Fruit fly (Drosophila melanogaster): ENCODE results near the gene CG42353.

Gene CG42353

DNA sequence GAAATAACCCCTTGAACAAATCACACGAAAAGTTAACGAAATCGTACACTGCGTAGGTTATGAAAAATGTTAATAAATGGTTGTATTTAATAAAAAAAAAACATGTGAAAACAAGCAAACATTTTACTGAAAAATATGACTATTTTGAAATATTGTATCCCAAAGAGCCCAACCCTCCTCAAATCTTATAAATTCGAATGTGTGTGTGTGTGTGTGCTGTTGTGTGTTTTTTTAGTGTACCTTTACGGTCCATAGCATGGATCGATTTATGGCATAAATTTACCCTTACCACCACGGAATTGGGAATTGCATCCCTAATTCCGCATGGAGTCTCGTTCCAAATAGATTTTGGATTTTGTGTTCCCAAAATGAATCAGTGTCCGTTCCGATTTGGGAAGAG lies 1.3 kb downstream of the CG42353 start (continued):
- TF ChIP-seq CG2202 (tag; optimal IDR thresholded peaks at IDR 0.05), result peak; percentile 21
- peak; percentile 60 for TF ChIP-seq Xbp1 (GFP tag; optimal IDR thresholded peaks at IDR 0.05)
- no peak for TF ChIP-seq unc-4 (GFP tag; IDR thresholded peaks at IDR 0.05; ENCODE audit: partially characterized antibody)
- TF ChIP-seq CG14050 (GFP tag; IDR thresholded peaks at IDR 0.05), result no peak; the same call in 2 of the 3 replicates
- TF ChIP-seq CG34422 (GFP tag; IDR thresholded peaks at IDR 0.05), result 0 out of 3 replicates have a peak, but pooled peaks have one; percentile 62
- TF ChIP-seq CG10267 (tag; optimal IDR thresholded peaks at IDR 0.05), result no peak
- TF ChIP-seq CG11560 (tag; IDR thresholded peaks at IDR 0.05), result no peak

DNA sequence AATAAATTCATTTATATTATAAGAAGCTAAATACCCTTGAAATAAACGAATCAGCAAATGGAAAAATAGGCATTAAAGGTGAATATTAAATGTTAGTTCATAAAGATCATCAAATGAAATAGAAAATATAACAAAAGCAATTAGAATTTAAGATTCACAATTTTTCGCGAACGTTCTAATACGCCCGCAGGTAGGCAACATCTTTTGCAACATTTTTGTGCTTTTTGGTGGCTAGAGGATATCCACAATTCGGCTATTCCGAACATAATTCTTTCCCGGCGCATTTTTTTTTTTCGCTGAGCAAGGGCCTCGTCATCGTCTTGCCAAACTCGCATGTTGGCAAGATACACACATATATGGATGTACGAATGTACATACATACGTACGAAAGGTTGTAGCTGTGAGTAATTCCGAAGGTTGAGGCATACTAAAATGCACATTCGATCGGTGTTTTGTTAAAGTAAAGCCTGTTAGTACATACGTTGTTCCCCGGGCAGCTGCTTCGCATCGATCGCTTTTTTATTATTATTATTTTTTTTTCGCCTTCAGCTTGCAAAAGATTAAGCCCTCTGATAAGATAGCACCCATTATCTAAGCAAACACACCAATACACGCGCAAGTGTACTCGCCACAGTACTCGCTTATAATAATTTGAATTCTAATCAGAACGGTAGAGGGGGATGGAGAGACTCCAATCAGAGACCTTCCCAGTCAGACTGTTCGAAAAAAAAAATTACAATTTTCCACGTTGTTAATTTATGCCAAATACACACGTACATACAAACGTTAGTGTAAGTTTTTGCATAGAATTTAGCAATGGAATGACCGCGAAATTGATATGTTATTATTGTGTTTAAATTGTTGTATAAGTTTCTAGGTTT lies 2.2 kb downstream of the CG42353 start:
- no peak for TF ChIP-seq Hr39 (optimal IDR thresholded peaks at IDR 0.05)
- TF ChIP-seq Dll (GFP tag; IDR thresholded peaks at IDR 0.05; ENCODE audit: partially characterized antibody), result no peak
- TF ChIP-seq dmrt99B (tag; optimal IDR thresholded peaks at IDR 0.05), result peak; percentile 14
- TF ChIP-seq Ssrp (tag; optimal IDR thresholded peaks at IDR 0.05), result no peak
- TF ChIP-seq zfh2 (GFP tag; optimal IDR thresholded peaks at IDR 0.05), result peak; percentile 38
- peak; percentile 24 for TF ChIP-seq CG12155 (GFP tag; optimal IDR thresholded peaks at IDR 0.05)
- TF ChIP-seq CG10274 (GFP tag; optimal IDR thresholded peaks at IDR 0.05), result peak; percentile 52
- TF ChIP-seq esg (GFP tag; conservative IDR thresholded peaks at IDR 0.05), result 0 out of 2 replicates have a peak, but pooled peaks have one; percentile 19
- TF ChIP-seq ewg (GFP tag; optimal IDR thresholded peaks at IDR 0.05), result no peak
- peak; percentile 14 for TF ChIP-seq ind (GFP tag; optimal IDR thresholded peaks at IDR 0.05)
- TF ChIP-seq insv (GFP tag; optimal IDR thresholded peaks at IDR 0.05), result peak; percentile 34 to 92
- no peak for TF ChIP-seq CG12071 (GFP tag; optimal IDR thresholded peaks at IDR 0.05)
- no peak for TF ChIP-seq fru (optimal IDR thresholded peaks at IDR 0.05)
- TF ChIP-seq CG4404 (GFP tag; IDR thresholded peaks at IDR 0.05), result no peak
- TF ChIP-seq CG8765 (GFP tag; IDR thresholded peaks at IDR 0.05), result no peak
- peak; percentile 21 for TF ChIP-seq Xbp1 (GFP tag; optimal IDR thresholded peaks at IDR 0.05)
- TF ChIP-seq gem (tag; optimal IDR thresholded peaks at IDR 0.05), result peak; percentile 47
- no peak for TF ChIP-seq CG4730 (GFP tag; IDR thresholded peaks at IDR 0.05)
- no peak for TF ChIP-seq ro (GFP tag; IDR thresholded peaks at IDR 0.05)
- TF ChIP-seq CHES-1-like (GFP tag; optimal IDR thresholded peaks at IDR 0.05), result no peak
- no peak for TF ChIP-seq pros (GFP tag; optimal IDR thresholded peaks at IDR 0.05)
- TF ChIP-seq HHEX (GFP tag; optimal IDR thresholded peaks at IDR 0.05), result peak; percentile 4
- peak in 1 of 2 experiments; percentile 11 for TF ChIP-seq Hr51 (GFP tag; optimal IDR thresholded peaks at IDR 0.05)
- peak; percentile 23 for TF ChIP-seq cwo (GFP tag; optimal IDR thresholded peaks at IDR 0.05)
- peak; percentile 63 for TF ChIP-seq Meics (GFP tag; optimal IDR thresholded peaks at IDR 0.05)
- TF ChIP-seq CG31224 (GFP tag; IDR thresholded peaks at IDR 0.05), result no peak
- peak; percentile 28 for TF ChIP-seq gro (GFP tag; optimal IDR thresholded peaks at IDR 0.05)
- no peak for TF ChIP-seq Dip2 (GFP tag; IDR thresholded peaks at IDR 0.05)
- TF ChIP-seq CG18619 (GFP tag; optimal IDR thresholded peaks at IDR 0.05), result peak; percentile 11
- TF ChIP-seq Sry-β (GFP tag; optimal IDR thresholded peaks at IDR 0.05), result no peak
- no peak for TF ChIP-seq org-1 (GFP tag; optimal IDR thresholded peaks at IDR 0.05)
- TF ChIP-seq CG10366 (GFP tag; IDR thresholded peaks at IDR 0.05), result peak; percentile 15; the same call in 1 of the 2 replicates
- TF ChIP-seq lab (GFP tag; optimal IDR thresholded peaks at IDR 0.05), result peak; percentile 45
- TF ChIP-seq CG14965 (GFP tag; optimal IDR thresholded peaks at IDR 0.05; ENCODE audit: borderline replicate concordance), result no peak
- peak; percentile 51 for TF ChIP-seq Dip3 (GFP tag; optimal IDR thresholded peaks at IDR 0.05)
- peak; percentile 20 for TF ChIP-seq CG30403 (GFP tag; optimal IDR thresholded peaks at IDR 0.05)
- 0 out of 2 replicates have a peak, but pooled peaks have one; percentile 25 for TF ChIP-seq Atf6 (GFP tag; IDR thresholded peaks at IDR 0.05)
- TF ChIP-seq Rfx (GFP tag; IDR thresholded peaks at IDR 0.05), result peak; percentile 57; the same call in 1 of the 2 replicates
- peak in 1 of 2 experiments; percentile 32 for TF ChIP-seq dpn (GFP tag; optimal IDR thresholded peaks at IDR 0.05)
- peak; percentile 1 for TF ChIP-seq CG12391 (tag; optimal IDR thresholded peaks at IDR 0.05)
- TF ChIP-seq CG7786 (GFP tag; optimal IDR thresholded peaks at IDR 0.05), result peak; percentile 41
